Worm (Caenorhabditis elegans) whole organism, young adult: ENCODE data around the gene fbxa-10.

Source experiments
- B0336.3 ChIP-seq: fragments of 200-800 bp; sonication (Bioruptor generic); IDR thresholded peaks from 2 replicates; pipeline ENCODE4 v1.3.6; 2022; ENCODE audit warnings: missing genetic modification characterization, missing compliant biosample characterization
- C06A6.2 ChIP-seq: fragments of 200-800 bp; sonication (Bioruptor generic); conservative IDR thresholded peaks from 2 replicates; pipeline ENCODE4 v1.3.6; 2022; ENCODE audit warnings: missing genetic modification characterization, missing compliant biosample characterization
- C17E4.6 ChIP-seq: fragments of 200-800 bp; sonication (Bioruptor generic); IDR thresholded peaks from 2 replicates; pipeline ENCODE4 v1.3.6; 2022; ENCODE audit warnings: missing genetic modification reagents, missing genetic modification characterization, missing compliant biosample characterization
- F52B5.7 ChIP-seq: sonication (generic microtip); optimal IDR thresholded peaks from 2 replicates; lab custom pipeline; 2016; ENCODE audit warnings: mild to moderate bottlenecking, missing genetic modification characterization, missing compliant biosample characterization
- F55B11.4 ChIP-seq: sonication (generic microtip); optimal IDR thresholded peaks from 2 replicates; lab custom pipeline; 2016; ENCODE audit warnings: missing compliant biosample characterization, missing genetic modification characterization, borderline replicate concordance; ENCODE audit not compliant: insufficient read depth
- K11D2.4 ChIP-seq: fragments of 200-800 bp; sonication (Bioruptor generic); IDR thresholded peaks from 2 replicates; pipeline ENCODE4 v1.3.6; 2022; ENCODE audit warnings: missing genetic modification reagents, missing genetic modification characterization, missing compliant biosample characterization
- Y95B8A.8 ChIP-seq: fragments of 200-800 bp; sonication (Bioruptor generic); IDR thresholded peaks from 2 replicates; pipeline ENCODE4 v1.3.6; 2022; ENCODE audit warnings: missing genetic modification reagents, missing genetic modification characterization, missing compliant biosample characterization
- ZK185.1 ChIP-seq: sonication (generic microtip); optimal IDR thresholded peaks from 2 replicates; lab custom pipeline; 2016; ENCODE audit warnings: mild to moderate bottlenecking, missing genetic modification characterization, missing compliant biosample characterization; ENCODE audit not compliant: poor library complexity, severe bottlenecking
- attf-5 ChIP-seq: fragments of 200-800 bp; sonication (Bioruptor generic); optimal IDR thresholded peaks from 2 replicates; lab custom pipeline; 2018; ENCODE audit warnings: mild to moderate bottlenecking, missing genetic modification characterization, missing compliant biosample characterization
- cebp-1 ChIP-seq, 2 experiments: fragments of 200-800 bp in 1 of 2; sonication (Bioruptor generic) in 1 of 2; sonication (generic microtip) in 1 of 2; IDR thresholded peaks in 1 of 2; optimal IDR thresholded peaks in 1 of 2; 2 replicates each; pipeline versions ENCODE4 v1.3.6 to Lab custom; 2017 to 2022; ENCODE audit warnings: missing compliant biosample characterization in 2 of 2, missing genetic modification characterization in 2 of 2, mild to moderate bottlenecking in 1 of 2, missing genetic modification reagents in 1 of 2, moderate library complexity in 1 of 2
- ceh-79 ChIP-seq: sonication (generic microtip); optimal IDR thresholded peaks from 2 replicates; lab custom pipeline; 2017; ENCODE audit warnings: mild to moderate bottlenecking, missing genetic modification characterization, missing compliant biosample characterization
- die-1 ChIP-seq: sonication (generic microtip); optimal IDR thresholded peaks from 2 replicates; lab custom pipeline; 2016; ENCODE audit warnings: missing genotype, mild to moderate bottlenecking, missing genetic modification characterization, missing compliant biosample characterization
- egl-18 ChIP-seq: fragments of 200-800 bp; sonication (Bioruptor generic); IDR thresholded peaks from 2 replicates; pipeline ENCODE4 v1.3.6; 2022; ENCODE audit warnings: missing genetic modification reagents, missing genetic modification characterization, missing compliant biosample characterization
- egl-44 ChIP-seq: fragments of 200-800 bp; sonication (Bioruptor generic); IDR thresholded peaks from 2 replicates; pipeline ENCODE4 v1.3.6; 2022; ENCODE audit warnings: missing genetic modification reagents, missing genetic modification characterization, missing compliant biosample characterization
- ets-4 ChIP-seq: fragments of 200-800 bp; sonication (Bioruptor generic); optimal IDR thresholded peaks from 2 replicates; lab custom pipeline; 2018; ENCODE audit warnings: mild to moderate bottlenecking, missing genetic modification characterization, missing compliant biosample characterization
- hlh-12 ChIP-seq: sonication (generic microtip); optimal IDR thresholded peaks from 2 replicates; lab custom pipeline; 2016; ENCODE audit warnings: missing genetic modification characterization, missing compliant biosample characterization
- hrde-1 ChIP-seq: sonication (generic microtip); optimal IDR thresholded peaks from 2 replicates; lab custom pipeline; 2016; ENCODE audit warnings: missing genetic modification characterization, mild to moderate bottlenecking, missing compliant biosample characterization, moderate library complexity, missing genotype, missing genetic modification reagents, borderline replicate concordance
- lag-1 ChIP-seq: fragments of 200-800 bp; sonication (Bioruptor generic); IDR thresholded peaks from 2 replicates; pipeline ENCODE4 v1.3.6; 2022; ENCODE audit warnings: missing genetic modification reagents, missing genetic modification characterization, missing compliant biosample characterization
- let-526 ChIP-seq: fragments of 200-800 bp; sonication (Bioruptor generic); IDR thresholded peaks from 2 replicates; pipeline ENCODE4 v1.3.6; 2022; ENCODE audit warnings: missing genetic modification reagents, missing genetic modification characterization, missing compliant biosample characterization
- let-607 ChIP-seq, 2 experiments: fragments of 200-800 bp in 1 of 2; sonication (Bioruptor generic) in 1 of 2; sonication (generic microtip) in 1 of 2; optimal IDR thresholded peaks; 2 replicates each; lab custom pipeline; 2016 to 2018; ENCODE audit warnings: mild to moderate bottlenecking in 2 of 2, missing compliant biosample characterization in 2 of 2, missing genetic modification characterization in 2 of 2, moderate library complexity in 2 of 2, missing genotype in 1 of 2
- mes-4 ChIP-seq: sonication (generic microtip); optimal IDR thresholded peaks from 2 replicates; lab custom pipeline; 2016; ENCODE audit warnings: missing genotype, missing genetic modification characterization, missing compliant biosample characterization
- mxl-1 ChIP-seq: sonication (generic microtip); optimal IDR thresholded peaks from 2 replicates; lab custom pipeline; 2016; ENCODE audit warnings: missing genetic modification characterization, missing compliant biosample characterization
- nhr-120 ChIP-seq: fragments of 200-800 bp; sonication (Bioruptor generic); IDR thresholded peaks from 2 replicates; pipeline ENCODE4 v1.3.6; 2022; ENCODE audit warnings: missing genetic modification characterization, missing compliant biosample characterization
- nhr-179 ChIP-seq: sonication (generic microtip); optimal IDR thresholded peaks from 2 replicates; lab custom pipeline; 2016; ENCODE audit warnings: mild to moderate bottlenecking, missing genetic modification characterization, missing compliant biosample characterization
- nhr-27 ChIP-seq: fragments of 200-800 bp; sonication (Bioruptor generic); optimal IDR thresholded peaks from 2 replicates; lab custom pipeline; 2018; ENCODE audit warnings: mild to moderate bottlenecking, missing genetic modification characterization, moderate library complexity, missing compliant biosample characterization
- nhr-80 ChIP-seq: sonication (generic microtip); optimal IDR thresholded peaks from 2 replicates; lab custom pipeline; 2016; ENCODE audit warnings: missing genetic modification characterization, missing compliant biosample characterization
- pha-4 ChIP-seq: fragments of 150-350 bp; sonication (generic microtip); optimal IDR thresholded peaks from 2 replicates; lab custom pipeline; 2014; ENCODE audit warnings: missing biosample characterization, missing genetic modification reagents, missing genetic modification characterization
- rcor-1 ChIP-seq: fragments of 200-800 bp; sonication (Bioruptor generic); IDR thresholded peaks from 2 replicates; pipeline ENCODE4 v1.3.6; 2022; ENCODE audit warnings: missing genetic modification reagents, missing genetic modification characterization, missing compliant biosample characterization
- rec-8 ChIP-seq, 2 experiments: sonication (generic microtip); optimal IDR thresholded peaks; 2 replicates each; lab custom pipeline; 2016; ENCODE audit warnings: mild to moderate bottlenecking in 2 of 2, missing genetic modification characterization in 2 of 2, missing genetic modification reagents in 2 of 2, missing genotype in 2 of 2, missing biosample characterization in 1 of 2, missing compliant biosample characterization in 1 of 2, moderate library complexity in 1 of 2
- sdz-38 ChIP-seq: sonication (generic microtip); optimal IDR thresholded peaks from 2 replicates; lab custom pipeline; 2016; ENCODE audit warnings: missing genotype, missing genetic modification characterization, missing compliant biosample characterization
- snpc-1.1 ChIP-seq: sonication (generic microtip); optimal IDR thresholded peaks from 2 replicates; lab custom pipeline; 2017; ENCODE audit warnings: missing genetic modification characterization, mild to moderate bottlenecking, missing compliant biosample characterization, antibody characterized with exemption, moderate library complexity, missing genotype, missing genetic modification reagents; ENCODE audit not compliant: insufficient read depth
- snpc-4 ChIP-seq, 5 experiments: fragments of 150-350 bp in 1 of 5; sonication (generic microtip) in 4 of 5; optimal IDR thresholded peaks; 2 replicates each; lab custom pipeline; 2014 to 2018; ENCODE audit warnings: missing genetic modification characterization in 5 of 5, missing biosample characterization in 3 of 5, antibody characterized with exemption in 2 of 5, mild to moderate bottlenecking in 2 of 5, missing compliant biosample characterization in 2 of 5, missing genotype in 2 of 5, moderate library complexity in 2 of 5, missing genetic modification reagents in 1 of 5
- tbp1 ChIP-seq: fragments of 200-800 bp; sonication (Bioruptor generic); optimal IDR thresholded peaks from 2 replicates; lab custom pipeline; 2018; ENCODE audit warnings: mild to moderate bottlenecking, missing genetic modification characterization, missing compliant biosample characterization
- tlf-1 ChIP-seq: fragments of 200-800 bp; sonication (Bioruptor generic); optimal IDR thresholded peaks from 2 replicates; lab custom pipeline; 2018; ENCODE audit warnings: mild to moderate bottlenecking, missing genetic modification characterization, missing compliant biosample characterization
- unc-130 ChIP-seq: sonication (generic microtip); optimal IDR thresholded peaks from 2 replicates; lab custom pipeline; 2016; ENCODE audit warnings: missing genetic modification reagents, missing genetic modification characterization, missing compliant biosample characterization
- unc-62 ChIP-seq: fragments of 150-350 bp; optimal IDR thresholded peaks from 2 replicates; lab custom pipeline; 2014; ENCODE audit warnings: missing biosample characterization, missing genetic modification reagents, missing genetic modification characterization
- xnd-1 ChIP-seq: sonication (generic microtip); optimal IDR thresholded peaks from 2 replicates; lab custom pipeline; 2016; ENCODE audit warnings: missing genotype, missing genetic modification reagents, missing genetic modification characterization, missing compliant biosample characterization
- zfh-2 ChIP-seq: fragments of 200-800 bp; sonication (Bioruptor generic); conservative IDR thresholded peaks from 2 replicates; pipeline ENCODE4 v1.3.6; 2022; ENCODE audit warnings: missing genetic modification reagents, missing genetic modification characterization, missing compliant biosample characterization

fbxa-10 gene

ce11 chrIII:926216-926615 is 26.0 kb upstream of the fbxa-10 start, which contains the start of gene pef-1:
Gene pef-1 (minus strand): TSS chrIII:926316.
- TF ChIP-seq let-526 (no peak), F52B5.7 (tag; lab: Kevin White, UChicago) (no peak), ets-4 (GFP tag; lab: Kevin White, UChicago) (no peak), ceh-79 (tag; lab: Kevin White, UChicago) (no peak), B0336.3 (GFP tag; lab: Robert Waterston, UW) (no peak), unc-130 (no peak), C06A6.2 (no peak)

ce11 chrIII:931405-931804 is 20.8 kb upstream of the fbxa-10 start:
- peak in 1 of 2 experiments; percentile 62 for TF ChIP-seq rec-8 (tag; optimal IDR thresholded peaks at IDR 0.05; lab: Kevin White, UChicago)
- TF ChIP-seq ceh-79 (tag; lab: Kevin White, UChicago): peak; percentile 73
- peak; percentile 51 for TF ChIP-seq mxl-1
- peak; percentile 89 for TF ChIP-seq nhr-179
- TF ChIP-seq xnd-1: peak; percentile 18
- peak; percentile 66 for TF ChIP-seq die-1
- TF ChIP-seq mes-4 (tag; lab: Kevin White, UChicago): peak; percentile 46
- peak; percentile 60 for TF ChIP-seq F52B5.7 (tag; lab: Kevin White, UChicago)
- peak; percentile 22 for TF ChIP-seq F55B11.4 (tag; lab: Kevin White, UChicago)
- TF ChIP-seq hlh-12: peak; percentile 75
- peak; percentile 33 for TF ChIP-seq hrde-1

- TF ChIP-seq cebp-1 (GFP tag; IDR thresholded peaks at IDR 0.05; lab: Robert Waterston, UW) (peak; percentile 69; the same call in 1 of the 2 replicates), cebp-1 (tag; optimal IDR thresholded peaks at IDR 0.05; lab: Kevin White, UChicago) (peak; percentile 60), let-607 (tag; optimal IDR thresholded peaks at IDR 0.05; lab: Kevin White, UChicago) (peak in 1 of 2 experiments; percentile 2), egl-44 (no peak), nhr-80 (tag; lab: Kevin White, UChicago) (peak; percentile 71), egl-18 (GFP tag; lab: Robert Waterston, UW) (no peak), unc-62 (GFP tag; lab: Kevin White, UChicago) (peak; percentile 68)
- TF ChIP-seq, all 124 proteins: peak for 4
Observed at ce11 chrIII:936037-936507, 16.1 kb upstream of the fbxa-10 start, which contains the start of gene fbxa-55. Gene fbxa-55 (minus strand): TSS chrIII:936087.

ce11 chrIII:937961-938360 is 14.2 kb upstream of the fbxa-10 start, which contains the start of gene fbxa-56:
Gene fbxa-56 (minus strand): TSS chrIII:938061.
- TF ChIP-seq lag-1 (no peak), snpc-4 (GFP tag; optimal IDR thresholded peaks at IDR 0.05; lab: Kevin White, UChicago) (no peak), snpc-4 (tag; optimal IDR thresholded peaks at IDR 0.05; lab: Kevin White, UChicago) (no peak), snpc-1.1 (tag; lab: Kevin White, UChicago) (no peak), K11D2.4 (GFP tag; lab: Robert Waterston, UW) (no peak), C17E4.6 (GFP tag; lab: Robert Waterston, UW) (no peak), rcor-1 (GFP tag; lab: Robert Waterston, UW) (no peak), tlf-1 (GFP tag; lab: Kevin White, UChicago) (no peak), nhr-27 (tag; lab: Kevin White, UChicago) (no peak), unc-130 (no peak), nhr-120 (GFP tag; lab: Robert Waterston, UW) (no peak), egl-44 (no peak), tbp1 (GFP tag; lab: Kevin White, UChicago) (no peak), Y95B8A.8 (GFP tag; lab: Robert Waterston, UW) (no peak), zfh-2 (GFP tag; lab: Robert Waterston, UW) (no peak), sdz-38 (tag; lab: Kevin White, UChicago) (no peak), pha-4 (no peak), ZK185.1 (tag; lab: Kevin White, UChicago) (no peak), attf-5 (GFP tag; lab: Kevin White, UChicago) (no peak), ets-4 (GFP tag; lab: Kevin White, UChicago) (no peak)
